Worm (Caenorhabditis elegans) whole organism, L4/young adult: ENCODE measurements around the gene patr-1.

ENCODE experiments used
- W03F9.2 ChIP-seq: fragments of 150-350 bp; optimal IDR thresholded peaks from 2 replicates; lab custom pipeline; 2014; ENCODE audit warnings: missing biosample characterization, missing genetic modification characterization
- him-1 ChIP-seq: sonication (generic microtip); optimal IDR thresholded peaks from 2 replicates; lab custom pipeline; 2016; ENCODE audit warnings: missing genotype, missing genetic modification reagents, missing genetic modification characterization, missing compliant biosample characterization

DNA sequence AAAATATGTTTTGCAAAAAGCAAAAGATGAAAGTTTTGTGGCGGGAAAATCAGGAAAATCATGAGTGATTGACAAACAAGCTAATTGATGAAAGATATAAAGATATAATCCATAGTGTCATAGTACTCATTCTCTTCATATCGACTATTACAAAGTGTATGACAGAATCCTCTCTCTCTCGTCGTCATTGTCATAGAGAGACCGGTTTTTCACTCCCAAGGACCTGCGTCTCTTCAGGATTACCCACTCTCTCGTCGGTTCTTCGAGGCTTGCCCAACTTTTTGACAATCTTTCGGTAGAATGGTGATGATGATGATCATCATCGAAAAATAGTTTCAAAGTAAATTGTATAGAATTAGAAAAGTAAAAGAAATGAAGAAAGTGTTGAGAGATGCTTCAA, 40.4 kb downstream of the patr-1 start:
- TF ChIP-seq W03F9.2 (tag; lab: Kevin White, UChicago): no peak
- no peak for TF ChIP-seq him-1 (tag; lab: Kevin White, UChicago)
